Fruit fly (Drosophila melanogaster): ENCODE data around the gene CG34408.
A peak's percentile ranks its signal among the peaks of the same experiment; 100 is the strongest.

- TF ChIP-seq lz (GFP tag; optimal IDR thresholded peaks at IDR 0.05) (peak; percentile 38), CG16779 (tag; optimal IDR thresholded peaks at IDR 0.05) (no peak), CG11294 (GFP tag; IDR thresholded peaks at IDR 0.05) (peak; percentile 25; the same call in 1 of the 2 replicates), dsx (GFP tag; optimal IDR thresholded peaks at IDR 0.05; ENCODE audit: poor library complexity, severe bottlenecking) (no peak), CG6163 (GFP tag; IDR thresholded peaks at IDR 0.05) (peak; percentile 66; the same call in 2 of the 3 replicates), CG6792 (GFP tag; optimal IDR thresholded peaks at IDR 0.05) (peak; percentile 22), CG1621 (tag; optimal IDR thresholded peaks at IDR 0.05) (no peak)
Measured at dm6 chrX:10210317-10210873, 9.5 kb upstream of the CG34408 start.

All from whole organism, prepupa.